Worm (Caenorhabditis elegans) whole organism, young adult: Measurements from ENCODE around the gene fbxa-61.

Experiments
- B0019.2 ChIP-seq: fragments of 200-800 bp; sonication (Bioruptor generic); conservative IDR thresholded peaks from 2 replicates; pipeline ENCODE4 v1.3.6; 2022; ENCODE audit warnings: missing genetic modification reagents, missing genetic modification characterization, missing compliant biosample characterization
- B0035.1 ChIP-seq: sonication (generic microtip); optimal IDR thresholded peaks from 2 replicates; lab custom pipeline; 2016; ENCODE audit warnings: missing genetic modification characterization, mild to moderate bottlenecking, missing compliant biosample characterization, missing genotype, missing genetic modification reagents
- F10E7.11 ChIP-seq: sonication (generic microtip); optimal IDR thresholded peaks from 2 replicates; lab custom pipeline; 2017; ENCODE audit warnings: mild to moderate bottlenecking, missing genetic modification characterization, moderate library complexity, missing compliant biosample characterization
- F23B12.7 ChIP-seq: sonication (generic microtip); optimal IDR thresholded peaks from 2 replicates; lab custom pipeline; 2017; ENCODE audit warnings: missing genetic modification characterization, mild to moderate bottlenecking, missing compliant biosample characterization, antibody characterized with exemption, moderate library complexity; ENCODE audit not compliant: insufficient read depth
- F57A8.1 ChIP-seq: fragments of 200-800 bp; sonication (Bioruptor generic); optimal IDR thresholded peaks from 2 replicates; lab custom pipeline; 2018; ENCODE audit warnings: mild to moderate bottlenecking, missing genetic modification characterization, moderate library complexity, missing compliant biosample characterization
- Y53G8AR.9 ChIP-seq: fragments of 200-800 bp; sonication (Bioruptor generic); conservative IDR thresholded peaks from 2 replicates; pipeline ENCODE4 v1.3.6; 2022; ENCODE audit warnings: missing genetic modification reagents, missing genetic modification characterization, missing compliant biosample characterization
- Y95B8A.8 ChIP-seq: fragments of 200-800 bp; sonication (Bioruptor generic); IDR thresholded peaks from 2 replicates; pipeline ENCODE4 v1.3.6; 2022; ENCODE audit warnings: missing genetic modification reagents, missing genetic modification characterization, missing compliant biosample characterization
- atf-7 ChIP-seq: sonication (generic microtip); optimal IDR thresholded peaks from 2 replicates; lab custom pipeline; 2017; ENCODE audit warnings: mild to moderate bottlenecking, missing genetic modification characterization, missing compliant biosample characterization
- athp-1 ChIP-seq: sonication (generic microtip); optimal IDR thresholded peaks from 2 replicates; lab custom pipeline; 2017; ENCODE audit warnings: mild to moderate bottlenecking, missing genetic modification characterization, missing compliant biosample characterization
- attf-3 ChIP-seq: fragments of 200-800 bp; sonication (Bioruptor generic); conservative IDR thresholded peaks from 2 replicates; pipeline ENCODE4 v1.3.6; 2022; ENCODE audit warnings: missing genetic modification reagents, missing genetic modification characterization, missing compliant biosample characterization
- cebp-1 ChIP-seq, 2 experiments: fragments of 200-800 bp in 1 of 2; sonication (Bioruptor generic) in 1 of 2; sonication (generic microtip) in 1 of 2; IDR thresholded peaks in 1 of 2; optimal IDR thresholded peaks in 1 of 2; 2 replicates each; pipeline versions ENCODE4 v1.3.6 to Lab custom; 2017 to 2022; ENCODE audit warnings: missing compliant biosample characterization in 2 of 2, missing genetic modification characterization in 2 of 2, mild to moderate bottlenecking in 1 of 2, missing genetic modification reagents in 1 of 2, moderate library complexity in 1 of 2
- chd-7 ChIP-seq: sonication (generic microtip); optimal IDR thresholded peaks from 2 replicates; lab custom pipeline; 2016; ENCODE audit warnings: mild to moderate bottlenecking, missing genetic modification characterization, moderate library complexity, missing compliant biosample characterization
- dox-1 ChIP-seq: fragments of 200-800 bp; sonication (Bioruptor generic); IDR thresholded peaks from 2 replicates; pipeline ENCODE4 v1.3.6; 2022; ENCODE audit warnings: missing genetic modification reagents, missing genetic modification characterization, missing compliant biosample characterization
- egl-18 ChIP-seq: fragments of 200-800 bp; sonication (Bioruptor generic); IDR thresholded peaks from 2 replicates; pipeline ENCODE4 v1.3.6; 2022; ENCODE audit warnings: missing genetic modification reagents, missing genetic modification characterization, missing compliant biosample characterization
- egrh-3 ChIP-seq: fragments of 200-800 bp; sonication (Bioruptor generic); IDR thresholded peaks from 2 replicates; pipeline ENCODE4 v1.3.6; 2022; ENCODE audit warnings: missing genetic modification reagents, missing genetic modification characterization, missing compliant biosample characterization
- ets-4 ChIP-seq: fragments of 200-800 bp; sonication (Bioruptor generic); optimal IDR thresholded peaks from 2 replicates; lab custom pipeline; 2018; ENCODE audit warnings: mild to moderate bottlenecking, missing genetic modification characterization, missing compliant biosample characterization
- him-1 ChIP-seq: sonication (generic microtip); optimal IDR thresholded peaks from 2 replicates; lab custom pipeline; 2016; ENCODE audit warnings: missing genotype, missing genetic modification reagents, missing genetic modification characterization, missing compliant biosample characterization
- hmg-1.2 ChIP-seq: fragments of 200-800 bp; sonication (Bioruptor generic); IDR thresholded peaks from 2 replicates; pipeline ENCODE4 v1.3.6; 2022; ENCODE audit warnings: missing genetic modification reagents, missing genetic modification characterization, missing compliant biosample characterization
- hrde-1 ChIP-seq: sonication (generic microtip); optimal IDR thresholded peaks from 2 replicates; lab custom pipeline; 2016; ENCODE audit warnings: missing genetic modification characterization, mild to moderate bottlenecking, missing compliant biosample characterization, moderate library complexity, missing genotype, missing genetic modification reagents, borderline replicate concordance
- let-607 ChIP-seq, 2 experiments: fragments of 200-800 bp in 1 of 2; sonication (Bioruptor generic) in 1 of 2; sonication (generic microtip) in 1 of 2; optimal IDR thresholded peaks; 2 replicates each; lab custom pipeline; 2016 to 2018; ENCODE audit warnings: mild to moderate bottlenecking in 2 of 2, missing compliant biosample characterization in 2 of 2, missing genetic modification characterization in 2 of 2, moderate library complexity in 2 of 2, missing genotype in 1 of 2
- lin-40 ChIP-seq: sonication (generic microtip); optimal IDR thresholded peaks from 2 replicates; lab custom pipeline; 2016; ENCODE audit warnings: missing genetic modification characterization, mild to moderate bottlenecking, missing compliant biosample characterization, missing genotype, missing genetic modification reagents
- lir-1 ChIP-seq: fragments of 200-800 bp; sonication (Bioruptor generic); conservative IDR thresholded peaks from 2 replicates; pipeline ENCODE4 v1.3.6; 2022; ENCODE audit warnings: missing genetic modification reagents, missing genetic modification characterization, missing compliant biosample characterization
- mes-4 ChIP-seq: sonication (generic microtip); optimal IDR thresholded peaks from 2 replicates; lab custom pipeline; 2016; ENCODE audit warnings: missing genotype, missing genetic modification characterization, missing compliant biosample characterization
- nhr-120 ChIP-seq: fragments of 200-800 bp; sonication (Bioruptor generic); IDR thresholded peaks from 2 replicates; pipeline ENCODE4 v1.3.6; 2022; ENCODE audit warnings: missing genetic modification characterization, missing compliant biosample characterization
- nhr-27 ChIP-seq: fragments of 200-800 bp; sonication (Bioruptor generic); optimal IDR thresholded peaks from 2 replicates; lab custom pipeline; 2018; ENCODE audit warnings: mild to moderate bottlenecking, missing genetic modification characterization, moderate library complexity, missing compliant biosample characterization
- nhr-80 ChIP-seq: sonication (generic microtip); optimal IDR thresholded peaks from 2 replicates; lab custom pipeline; 2016; ENCODE audit warnings: missing genetic modification characterization, missing compliant biosample characterization
- rcor-1 ChIP-seq: fragments of 200-800 bp; sonication (Bioruptor generic); IDR thresholded peaks from 2 replicates; pipeline ENCODE4 v1.3.6; 2022; ENCODE audit warnings: missing genetic modification reagents, missing genetic modification characterization, missing compliant biosample characterization
- tlf-1 ChIP-seq: fragments of 200-800 bp; sonication (Bioruptor generic); optimal IDR thresholded peaks from 2 replicates; lab custom pipeline; 2018; ENCODE audit warnings: mild to moderate bottlenecking, missing genetic modification characterization, missing compliant biosample characterization
- zim-3 ChIP-seq: sonication (generic microtip); optimal IDR thresholded peaks from 2 replicates; lab custom pipeline; 2017; ENCODE audit warnings: mild to moderate bottlenecking, missing genetic modification characterization, moderate library complexity, missing compliant biosample characterization
- ztf-22 ChIP-seq: fragments of 200-800 bp; sonication (Bioruptor generic); optimal IDR thresholded peaks from 2 replicates; lab custom pipeline; 2018; ENCODE audit warnings: mild to moderate bottlenecking, missing genetic modification characterization, moderate library complexity, missing compliant biosample characterization
- ztf-25 ChIP-seq: fragments of 200-800 bp; sonication (Bioruptor generic); IDR thresholded peaks from 2 replicates; pipeline ENCODE4 v1.3.6; 2022; ENCODE audit warnings: missing genetic modification reagents, missing genetic modification characterization, missing compliant biosample characterization
- ztf-28 ChIP-seq: fragments of 200-800 bp; sonication (Bioruptor generic); IDR thresholded peaks from 2 replicates; pipeline ENCODE4 v1.3.6; 2022; ENCODE audit warnings: missing genetic modification reagents, missing genetic modification characterization, missing compliant biosample characterization

Gene fbxa-61

DNA sequence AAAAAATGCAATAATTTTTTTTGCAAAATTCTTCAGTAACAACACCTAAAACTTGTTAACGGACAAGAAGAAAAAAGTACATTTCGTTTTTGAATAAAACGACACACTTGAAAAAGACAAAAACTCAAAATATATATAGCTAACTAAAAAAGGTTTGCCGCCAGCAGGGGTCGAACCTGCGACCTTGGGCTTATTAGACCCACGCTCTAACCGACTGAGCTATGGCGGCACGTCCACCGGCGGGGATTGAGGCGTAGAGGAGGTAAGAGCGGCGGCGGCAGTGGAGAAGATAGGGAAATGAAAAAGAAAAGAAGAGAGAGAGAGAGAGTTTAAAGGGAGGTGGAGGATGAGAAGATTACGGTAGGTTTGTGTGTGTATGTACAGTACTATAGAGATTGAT is 20.6 kb upstream of the fbxa-61 start (continued):
- TF ChIP-seq Y95B8A.8 (no peak), rcor-1 (GFP tag; lab: Robert Waterston, UW) (no peak), ztf-28 (GFP tag; lab: Robert Waterston, UW) (no peak), let-607 (tag; optimal IDR thresholded peaks at IDR 0.05; lab: Kevin White, UChicago) (peak in 1 of 2 experiments; percentile 57), attf-3 (no peak), egrh-3 (GFP tag; lab: Robert Waterston, UW) (peak; percentile 52), F10E7.11 (tag; lab: Kevin White, UChicago) (no peak), nhr-120 (GFP tag; lab: Robert Waterston, UW) (no peak), lir-1 (GFP tag; lab: Robert Waterston, UW) (no peak), egl-18 (GFP tag; lab: Robert Waterston, UW) (no peak), B0035.1 (tag; lab: Kevin White, UChicago) (no peak), F57A8.1 (GFP tag; lab: Kevin White, UChicago) (no peak), chd-7 (tag; lab: Kevin White, UChicago) (no peak), Y53G8AR.9 (GFP tag; lab: Robert Waterston, UW) (peak; percentile 36; the same call in 1 of the 2 replicates), dox-1 (peak; percentile 47; the same call in 1 of the 2 replicates), him-1 (no peak), zim-3 (tag; lab: Kevin White, UChicago) (no peak), ztf-25 (no peak)

DNA sequence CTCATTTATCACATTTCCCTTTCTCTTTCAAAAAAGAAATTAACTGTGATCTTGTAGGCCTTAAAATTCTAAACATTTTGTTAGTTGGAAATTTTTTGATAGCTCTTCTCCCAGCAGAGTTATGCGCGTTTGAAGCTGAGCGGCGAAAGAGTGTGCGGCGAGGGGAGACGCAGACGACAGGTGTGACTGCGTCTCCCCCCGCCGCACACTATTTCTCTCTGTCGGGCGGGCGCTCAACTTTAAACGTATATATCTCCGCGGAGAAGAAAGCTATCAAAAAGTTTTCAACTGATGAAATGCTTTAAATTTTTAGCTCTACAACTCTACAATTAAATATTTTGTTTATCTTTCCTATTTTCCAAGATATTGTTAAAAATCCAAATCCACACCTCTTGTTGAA is 19.9 kb upstream of the fbxa-61 start:
- TF ChIP-seq ets-4 (GFP tag; lab: Kevin White, UChicago) (no peak), egrh-3 (GFP tag; lab: Robert Waterston, UW) (peak; percentile 10; the same call in 1 of the 2 replicates), B0019.2 (GFP tag; lab: Robert Waterston, UW) (no peak), hmg-1.2 (GFP tag; lab: Robert Waterston, UW) (peak; percentile 97), nhr-27 (tag; lab: Kevin White, UChicago) (no peak), F23B12.7 (tag; lab: Kevin White, UChicago) (no peak)

DNA sequence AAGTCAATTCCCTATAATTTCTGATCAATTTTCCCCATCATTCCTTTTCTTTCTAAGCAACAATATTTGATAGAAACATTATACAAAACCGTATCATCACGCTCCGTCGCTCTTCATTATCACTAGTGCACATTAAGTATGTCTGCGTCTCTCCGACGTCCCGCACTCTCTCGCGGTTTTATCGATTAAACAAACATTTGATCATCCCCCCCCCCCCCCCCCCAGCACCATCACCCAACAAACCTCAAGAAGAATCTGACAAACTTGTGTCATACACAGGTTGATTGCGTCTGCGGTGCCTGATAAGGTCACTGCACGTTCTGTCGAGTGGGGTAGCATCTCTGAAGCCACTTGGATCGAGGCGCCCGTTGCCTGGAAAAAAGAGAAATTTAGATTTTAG is 18.8 kb upstream of the fbxa-61 start:
- TF ChIP-seq tlf-1 (GFP tag; lab: Kevin White, UChicago) (peak; percentile 21), egrh-3 (GFP tag; lab: Robert Waterston, UW) (peak; percentile 46; the same call in 1 of the 2 replicates), lin-40 (tag; lab: Kevin White, UChicago) (no peak), chd-7 (tag; lab: Kevin White, UChicago) (no peak), atf-7 (tag; lab: Kevin White, UChicago) (peak; percentile 15), nhr-80 (tag; lab: Kevin White, UChicago) (peak; percentile 61), dox-1 (peak; percentile 40; the same call in 1 of the 2 replicates), cebp-1 (GFP tag; IDR thresholded peaks at IDR 0.05; lab: Robert Waterston, UW) (no peak), cebp-1 (tag; optimal IDR thresholded peaks at IDR 0.05; lab: Kevin White, UChicago) (peak; percentile 19), ets-4 (GFP tag; lab: Kevin White, UChicago) (peak; percentile 57), mes-4 (no peak)

DNA sequence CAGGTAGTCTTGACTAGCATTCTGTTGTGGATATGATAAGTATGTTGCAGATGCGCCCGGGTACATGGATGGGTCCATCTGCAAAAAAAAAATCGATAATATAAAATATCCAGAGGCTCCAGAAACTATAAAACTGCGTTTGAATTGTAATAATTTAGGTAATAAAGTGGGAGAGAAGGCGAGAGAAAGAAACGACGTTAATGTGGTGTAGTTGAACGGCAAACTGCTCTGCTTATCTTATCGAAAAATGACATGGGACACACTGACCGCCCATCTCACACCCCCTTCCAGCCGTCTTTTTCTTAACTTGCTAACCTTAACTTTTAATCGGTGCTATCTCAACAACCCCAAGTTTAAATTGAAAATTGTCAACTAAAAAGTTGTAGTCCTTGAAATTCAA is 16.9 kb upstream of the fbxa-61 start:
- peak; percentile 80 for TF ChIP-seq nhr-80 (tag; lab: Kevin White, UChicago)
- TF ChIP-seq ztf-22 (GFP tag; lab: Kevin White, UChicago), result no peak
- no peak for TF ChIP-seq athp-1 (tag; lab: Kevin White, UChicago)
- no peak for TF ChIP-seq hrde-1 (tag; lab: Kevin White, UChicago)
